Worm (Caenorhabditis elegans) whole organism, early embryonic: ENCODE data around the gene B0403.5.

ENCODE experiments used
- B0310.2 ChIP-seq: sonication (generic microtip); optimal IDR thresholded peaks from 2 replicates; lab custom pipeline; 2016; ENCODE audit warnings: mild to moderate bottlenecking, missing genetic modification characterization, missing compliant biosample characterization
- F13C5.2 ChIP-seq: sonication (generic microtip); optimal IDR thresholded peaks from 2 replicates; lab custom pipeline; 2017; ENCODE audit warnings: mild to moderate bottlenecking, missing genetic modification characterization, inconsistent platforms, missing compliant biosample characterization
- aly-1 ChIP-seq: sonication (generic microtip); optimal IDR thresholded peaks from 2 replicates; lab custom pipeline; 2016; ENCODE audit warnings: missing genetic modification characterization, missing compliant biosample characterization
- ama-1 ChIP-seq: fragments of 150-350 bp; optimal IDR thresholded peaks from 2 replicates; lab custom pipeline; 2014
- ceh-13 ChIP-seq: fragments of 200-800 bp; sonication (Bioruptor generic); optimal IDR thresholded peaks from 2 replicates; lab custom pipeline; 2018; ENCODE audit warnings: mild to moderate bottlenecking, missing genetic modification characterization, missing compliant biosample characterization
- ceh-36 ChIP-seq: sonication (generic microtip); optimal IDR thresholded peaks from 2 replicates; lab custom pipeline; 2016; ENCODE audit warnings: missing genetic modification characterization, inconsistent platforms, missing compliant biosample characterization
- ets-7 ChIP-seq: sonication (generic microtip); optimal IDR thresholded peaks from 2 replicates; lab custom pipeline; 2016; ENCODE audit warnings: missing genotype, missing genetic modification characterization, missing compliant biosample characterization
- flt-1 ChIP-seq: fragments of 200-800 bp; sonication (Bioruptor generic); IDR thresholded peaks from 2 replicates; pipeline ENCODE4 v1.3.6; 2022; ENCODE audit warnings: missing genetic modification characterization, missing compliant biosample characterization
- hmbx-1 ChIP-seq: sonication (generic microtip); optimal IDR thresholded peaks from 2 replicates; lab custom pipeline; 2016; ENCODE audit warnings: mild to moderate bottlenecking, missing genetic modification characterization, missing compliant biosample characterization
- hmg-4 ChIP-seq: fragments of 200-800 bp; sonication (Bioruptor generic); optimal IDR thresholded peaks from 2 replicates; lab custom pipeline; 2018; ENCODE audit warnings: mild to moderate bottlenecking, missing genetic modification characterization, missing compliant biosample characterization
- hnd-1 ChIP-seq: sonication (generic microtip); optimal IDR thresholded peaks from 2 replicates; lab custom pipeline; 2016; ENCODE audit warnings: missing genetic modification characterization, missing compliant biosample characterization
- pes-1 ChIP-seq: fragments of 200-800 bp; sonication (Bioruptor generic); IDR thresholded peaks from 2 replicates; pipeline ENCODE4 v1.3.6; 2022; ENCODE audit warnings: missing genetic modification reagents, missing genetic modification characterization, missing compliant biosample characterization
- scrt-1 ChIP-seq: fragments of 200-800 bp; sonication (Bioruptor generic); IDR thresholded peaks from 2 replicates; pipeline ENCODE4 v1.3.6; 2022; ENCODE audit warnings: missing genetic modification characterization, missing compliant biosample characterization
- sea-1 ChIP-seq: fragments of 200-800 bp; sonication (Bioruptor generic); conservative IDR thresholded peaks from 2 replicates; pipeline ENCODE4 v1.3.6; 2022; ENCODE audit warnings: missing genetic modification characterization, missing compliant biosample characterization
- tbx-11 ChIP-seq: fragments of 200-800 bp; sonication (Bioruptor generic); IDR thresholded peaks from 2 replicates; pipeline ENCODE4 v1.3.6; 2022; ENCODE audit warnings: missing genetic modification characterization, missing compliant biosample characterization
- tbx-37 ChIP-seq: fragments of 200-800 bp; sonication (Bioruptor generic); conservative IDR thresholded peaks from 2 replicates; pipeline ENCODE4 v1.3.6; 2022; ENCODE audit warnings: missing genetic modification reagents, missing genetic modification characterization, missing compliant biosample characterization
- tra-4 ChIP-seq: sonication (generic microtip); optimal IDR thresholded peaks from 2 replicates; lab custom pipeline; 2017; ENCODE audit warnings: missing genetic modification characterization, missing compliant biosample characterization

B0403.5 gene

DNA sequence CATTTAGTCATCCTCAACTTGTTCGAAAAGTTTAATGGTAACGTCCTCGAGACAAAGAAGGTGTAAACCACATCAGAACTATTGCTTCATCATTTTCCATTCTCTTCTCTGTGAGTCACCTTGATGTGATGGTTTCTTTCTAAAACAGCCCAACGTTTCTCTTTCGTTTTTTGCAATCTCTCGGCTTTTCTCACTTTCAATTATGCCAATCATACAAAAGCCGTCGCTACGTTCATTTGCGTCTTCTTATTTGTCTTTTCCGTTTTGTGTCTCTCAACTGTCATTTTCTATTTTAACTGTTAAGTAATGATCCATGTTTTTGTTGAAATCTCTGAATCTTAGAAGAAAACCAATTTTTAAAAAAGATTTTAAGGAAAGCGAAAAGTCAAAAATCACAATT, at the start of gene B0403.5:
Gene B0403.5, plus strand, starts transcription at position 368 of the 400 bp plus-strand sequence.
- TF ChIP-seq aly-1 (tag; lab: Kevin White, UChicago) (no peak), tra-4 (no peak), ama-1 (lab: Kevin White, UChicago) (no peak), F13C5.2 (tag; lab: Kevin White, UChicago) (no peak), B0310.2 (tag; lab: Kevin White, UChicago) (no peak), ceh-36 (tag; lab: Kevin White, UChicago) (no peak), hnd-1 (tag; lab: Kevin White, UChicago) (no peak), ets-7 (tag; lab: Kevin White, UChicago) (no peak), sea-1 (GFP tag; lab: Robert Waterston, UW) (no peak), tbx-37 (no peak), ceh-13 (GFP tag; lab: Kevin White, UChicago) (no peak)

DNA sequence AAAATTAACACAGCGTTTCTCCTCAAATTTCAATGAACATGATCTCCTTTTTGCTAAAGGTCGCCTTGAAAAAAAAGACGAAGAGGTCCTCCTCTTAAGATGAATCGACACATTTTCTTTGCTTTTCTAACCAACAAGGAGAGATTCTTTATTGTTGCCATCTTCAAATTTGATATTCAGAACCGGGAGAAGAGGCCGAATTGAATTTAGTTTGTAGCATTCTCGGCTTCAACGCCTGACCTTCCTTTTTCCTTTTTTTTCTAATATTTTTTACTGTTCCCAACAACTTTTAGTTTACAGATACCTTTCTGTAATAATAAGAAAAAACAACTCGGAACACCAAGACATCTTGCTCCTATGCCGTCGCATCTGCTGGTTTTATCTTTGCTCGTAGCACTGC, 37.8 kb upstream of the B0403.5 start, which contains the start of gene cah-5:
Gene cah-5, plus strand, starts transcription at position 301 of the 400 bp plus-strand sequence.
- no peak for TF ChIP-seq tbx-11
- TF ChIP-seq sea-1 (GFP tag; lab: Robert Waterston, UW) = no peak
- TF ChIP-seq tbx-37 = no peak
- no peak for TF ChIP-seq aly-1 (tag; lab: Kevin White, UChicago)
- no peak for TF ChIP-seq ama-1 (lab: Kevin White, UChicago)
- no peak for TF ChIP-seq hmg-4 (GFP tag; lab: Kevin White, UChicago)
- TF ChIP-seq ceh-13 (GFP tag; lab: Kevin White, UChicago) = no peak
- TF ChIP-seq flt-1 (GFP tag; lab: Robert Waterston, UW) = no peak
- TF ChIP-seq F13C5.2 (tag; lab: Kevin White, UChicago) = no peak
- no peak for TF ChIP-seq tra-4
- no peak for TF ChIP-seq hmbx-1

DNA sequence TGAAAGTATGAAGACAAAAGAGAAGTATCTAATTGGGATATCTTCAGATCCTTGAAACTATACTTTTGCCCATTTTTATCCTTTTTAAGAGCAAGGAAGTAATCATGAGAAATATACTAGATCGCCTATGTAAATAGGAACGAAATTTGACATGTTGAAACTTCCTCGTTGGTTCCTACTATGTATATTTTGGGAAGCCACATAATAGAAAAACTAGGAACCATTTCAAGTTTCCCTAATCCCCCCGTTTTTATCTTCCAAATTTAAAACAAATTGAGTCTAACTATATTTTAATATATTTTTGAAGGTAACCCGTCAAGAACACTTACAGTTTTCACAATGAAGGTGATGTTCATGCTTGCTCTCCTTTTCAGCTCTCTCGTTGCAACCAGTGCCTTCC, 28.7 kb upstream of the B0403.5 start, which contains the start of gene flp-26:
Gene flp-26, plus strand, starts transcription at position 301 of the 400 bp plus-strand sequence.
- TF ChIP-seq flt-1 (GFP tag; lab: Robert Waterston, UW) (no peak), ets-7 (tag; lab: Kevin White, UChicago) (no peak), hmbx-1 (no peak), sea-1 (GFP tag; lab: Robert Waterston, UW) (no peak), pes-1 (GFP tag; lab: Robert Waterston, UW) (no peak), ama-1 (lab: Kevin White, UChicago) (no peak), tra-4 (no peak), B0310.2 (tag; lab: Kevin White, UChicago) (no peak), hmg-4 (GFP tag; lab: Kevin White, UChicago) (no peak), hnd-1 (tag; lab: Kevin White, UChicago) (no peak), tbx-11 (no peak), ceh-36 (tag; lab: Kevin White, UChicago) (no peak), scrt-1 (no peak), tbx-37 (no peak), aly-1 (tag; lab: Kevin White, UChicago) (no peak), F13C5.2 (tag; lab: Kevin White, UChicago) (no peak), ceh-13 (GFP tag; lab: Kevin White, UChicago) (no peak)

DNA sequence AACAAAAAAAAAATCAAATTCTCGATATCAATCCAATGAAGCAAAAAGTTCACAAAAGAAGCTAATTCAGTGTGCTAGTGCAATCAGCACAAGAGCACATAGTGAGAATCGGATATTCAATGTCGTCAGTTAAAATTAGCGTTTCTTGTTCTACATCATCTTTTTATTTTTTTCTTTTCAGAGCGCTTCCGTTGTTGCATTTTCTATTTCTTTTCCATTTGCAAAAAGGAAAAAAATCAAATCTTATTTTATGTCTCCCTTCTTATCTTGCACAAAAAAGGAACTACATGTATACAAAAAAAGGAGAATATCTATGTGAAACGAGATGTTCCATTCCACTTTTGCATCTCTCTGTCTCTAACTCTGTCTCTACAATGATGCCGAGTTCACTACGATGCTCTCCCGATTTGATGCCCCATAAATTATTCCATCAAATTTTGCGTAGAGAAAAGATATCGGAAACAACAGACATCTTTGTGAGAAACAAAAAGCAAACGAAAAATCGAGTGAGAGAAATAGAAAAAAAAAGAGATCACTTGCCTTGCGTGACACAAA, 23.7 kb upstream of the B0403.5 start:
- no peak for TF ChIP-seq ceh-36 (tag; lab: Kevin White, UChicago)
- no peak for TF ChIP-seq B0310.2 (tag; lab: Kevin White, UChicago)
- TF ChIP-seq flt-1 (GFP tag; lab: Robert Waterston, UW) = no peak
- TF ChIP-seq tbx-37 = no peak
- TF ChIP-seq F13C5.2 (tag; lab: Kevin White, UChicago) = no peak
- no peak for TF ChIP-seq tra-4
- no peak for TF ChIP-seq tbx-11
- TF ChIP-seq hnd-1 (tag; lab: Kevin White, UChicago) = no peak

DNA sequence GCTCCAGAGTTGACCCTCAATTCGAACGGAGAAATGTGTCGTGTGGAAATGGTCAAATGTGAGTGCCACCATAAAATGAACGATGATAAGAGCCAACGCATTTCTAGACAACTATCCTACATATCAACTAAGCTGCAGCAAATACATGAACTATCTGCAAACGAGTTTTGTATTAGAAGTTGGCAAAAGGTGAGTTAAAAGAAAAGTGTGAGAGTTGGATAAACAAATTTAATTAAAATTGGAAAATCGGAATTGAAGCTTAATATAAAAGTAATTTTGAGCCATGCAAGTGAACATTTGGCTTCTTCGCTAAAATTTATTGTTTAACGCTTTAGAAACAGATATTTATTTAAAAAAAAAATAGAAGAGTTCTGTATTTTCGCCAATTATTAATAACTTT, 21.6 kb upstream of the B0403.5 start, which contains the start of gene cest-19:
Gene cest-19, minus strand, starts transcription at position 101 of the 400 bp plus-strand sequence.
- TF ChIP-seq aly-1 (tag; lab: Kevin White, UChicago) (no peak), scrt-1 (no peak), hmbx-1 (no peak), hmg-4 (GFP tag; lab: Kevin White, UChicago) (no peak), tra-4 (no peak), ets-7 (tag; lab: Kevin White, UChicago) (no peak), F13C5.2 (tag; lab: Kevin White, UChicago) (no peak), tbx-11 (no peak), B0310.2 (tag; lab: Kevin White, UChicago) (no peak), flt-1 (GFP tag; lab: Robert Waterston, UW) (no peak), hnd-1 (tag; lab: Kevin White, UChicago) (no peak)

DNA sequence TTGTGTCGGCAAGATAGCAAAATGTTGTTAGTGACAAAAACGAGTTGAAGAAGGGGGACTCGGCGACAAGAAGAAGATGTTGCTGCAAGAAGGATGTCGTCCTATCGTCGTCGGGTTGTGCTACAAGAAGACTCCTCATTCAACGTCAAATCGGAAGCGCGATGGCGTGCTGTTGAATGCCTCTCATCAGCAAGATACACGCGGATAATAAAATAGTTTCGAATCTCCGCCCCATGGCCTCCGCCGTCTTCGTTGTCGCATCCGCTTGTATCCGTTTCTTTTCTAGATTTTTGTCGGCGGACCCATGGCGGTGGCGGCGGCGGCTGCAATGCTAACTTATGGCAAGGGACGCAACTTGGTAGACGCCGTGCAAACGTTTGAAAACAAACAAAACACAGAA, 19.5 kb upstream of the B0403.5 start:
- no peak for TF ChIP-seq hmg-4 (GFP tag; lab: Kevin White, UChicago)

DNA sequence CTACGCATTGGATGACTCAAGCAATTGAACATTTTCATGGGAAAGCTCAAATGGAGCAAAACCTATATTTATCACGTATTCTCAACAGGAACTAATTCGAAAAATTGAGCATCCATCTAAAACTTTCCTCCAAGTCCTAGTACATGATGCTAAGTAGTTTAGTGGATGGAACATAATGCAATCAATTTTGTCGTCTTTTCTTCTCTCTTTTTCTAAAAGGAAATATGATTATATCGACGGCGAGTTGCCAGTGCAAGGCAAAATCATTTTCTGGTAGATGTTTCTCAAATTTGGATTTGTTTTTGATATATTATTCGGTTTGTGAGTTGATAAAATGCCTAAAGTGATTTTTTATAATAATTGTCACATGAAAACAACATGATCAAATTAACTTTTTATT, 16.8 kb upstream of the B0403.5 start:
- TF ChIP-seq ceh-13 (GFP tag; lab: Kevin White, UChicago) (no peak), B0310.2 (tag; lab: Kevin White, UChicago) (no peak), hmbx-1 (no peak), ama-1 (lab: Kevin White, UChicago) (no peak), flt-1 (GFP tag; lab: Robert Waterston, UW) (no peak), sea-1 (GFP tag; lab: Robert Waterston, UW) (no peak), aly-1 (tag; lab: Kevin White, UChicago) (no peak), ceh-36 (tag; lab: Kevin White, UChicago) (no peak), ets-7 (tag; lab: Kevin White, UChicago) (no peak), hnd-1 (tag; lab: Kevin White, UChicago) (no peak), hmg-4 (GFP tag; lab: Kevin White, UChicago) (no peak), tbx-11 (no peak)
